Fruit fly (Drosophila melanogaster) whole organism, prepupa: ENCODE results near the gene CG13471.

ENCODE experiments used
- CG10631 ChIP-seq: fragments of 200-800 bp; sonication (Bioruptor generic); optimal IDR thresholded peaks from 2 replicates; lab custom pipeline; 2016; ENCODE audit warnings: missing biosample characterization, missing genetic modification characterization
- CG10669 ChIP-seq: fragments of 200-800 bp; sonication (Bioruptor generic); optimal IDR thresholded peaks from 3 replicates; lab custom pipeline; 2018; ENCODE audit warnings: missing biosample characterization, mild to moderate bottlenecking, missing genetic modification characterization, moderate library complexity
- CG11294 ChIP-seq: fragments of 200-800 bp; sonication (Bioruptor generic); IDR thresholded peaks from 2 replicates; pipeline ENCODE4 v1.3.6; 2022; ENCODE audit warnings: missing biosample characterization, missing genetic modification characterization
- CG11762 ChIP-seq: fragments of 200-800 bp; sonication (Bioruptor generic); optimal IDR thresholded peaks from 3 replicates; lab custom pipeline; 2016; ENCODE audit warnings: missing biosample characterization, missing genetic modification characterization; ENCODE audit not compliant: insufficient read depth
- CG15336 ChIP-seq: fragments of 200-800 bp; sonication (Bioruptor generic); IDR thresholded peaks from 2 replicates; pipeline ENCODE4 v1.3.6; 2022; ENCODE audit warnings: missing biosample characterization, missing genetic modification characterization
- CG1621 ChIP-seq: fragments of 200-800 bp; sonication (Bioruptor generic); optimal IDR thresholded peaks from 3 replicates; lab custom pipeline; 2018; ENCODE audit warnings: missing biosample characterization, mild to moderate bottlenecking, missing genetic modification characterization
- CG16779 ChIP-seq: fragments of 200-800 bp; sonication (Bioruptor generic); optimal IDR thresholded peaks from 3 replicates; lab custom pipeline; 2017; ENCODE audit warnings: missing biosample characterization, mild to moderate bottlenecking, missing genetic modification characterization
- CG3032 ChIP-seq: fragments of 200-800 bp; optimal IDR thresholded peaks from 2 replicates; lab custom pipeline; 2019; ENCODE audit warnings: missing biosample characterization, mild to moderate bottlenecking, missing genetic modification characterization, moderate library complexity
- CG31627 ChIP-seq: fragments of 200-800 bp; sonication (Bioruptor generic); optimal IDR thresholded peaks from 3 replicates; lab custom pipeline; 2016; ENCODE audit warnings: missing biosample characterization, missing genetic modification characterization
- CG32006 ChIP-seq: fragments of 200-800 bp; sonication (Bioruptor generic); optimal IDR thresholded peaks from 3 replicates; lab custom pipeline; 2017; ENCODE audit warnings: missing biosample characterization, mild to moderate bottlenecking, missing genetic modification characterization
- CG34406 ChIP-seq: fragments of 200-800 bp; sonication (Bioruptor generic); optimal IDR thresholded peaks from 3 replicates; lab custom pipeline; 2016; ENCODE audit warnings: missing biosample characterization, missing genetic modification characterization
- CG3919 ChIP-seq: fragments of 200-800 bp; sonication (Bioruptor generic); optimal IDR thresholded peaks from 3 replicates; lab custom pipeline; 2016; ENCODE audit warnings: missing biosample characterization, missing genetic modification characterization
- CG4318 ChIP-seq: fragments of 200-800 bp; sonication (Bioruptor generic); optimal IDR thresholded peaks from 3 replicates; lab custom pipeline; 2017; ENCODE audit warnings: missing biosample characterization, mild to moderate bottlenecking, missing genetic modification characterization
- CG6163 ChIP-seq: fragments of 200-800 bp; sonication (Bioruptor generic); IDR thresholded peaks from 3 replicates; pipeline ENCODE4 v1.3.6; 2022; ENCODE audit warnings: missing biosample characterization, missing genetic modification characterization
- CG6276 ChIP-seq: fragments of 200-800 bp; sonication (Bioruptor generic); optimal IDR thresholded peaks from 2 replicates; lab custom pipeline; 2017; ENCODE audit warnings: missing biosample characterization, mild to moderate bottlenecking, missing genetic modification characterization
- CG6808 ChIP-seq: fragments of 200-800 bp; sonication (Bioruptor generic); optimal IDR thresholded peaks from 3 replicates; lab custom pipeline; 2017; ENCODE audit warnings: missing biosample characterization, missing genetic modification characterization, mild to moderate bottlenecking, moderate library complexity, missing genetic modification reagents
- CG6854 ChIP-seq: fragments of 200-800 bp; sonication (Bioruptor generic); optimal IDR thresholded peaks from 2 replicates; lab custom pipeline; 2017; ENCODE audit warnings: missing biosample characterization, mild to moderate bottlenecking, missing genetic modification characterization
- CG7368 ChIP-seq: fragments of 200-800 bp; sonication (Bioruptor generic); optimal IDR thresholded peaks from 3 replicates; lab custom pipeline; 2016; ENCODE audit warnings: missing biosample characterization, missing genetic modification characterization
- CG8119 ChIP-seq: fragments of 200-800 bp; sonication (Bioruptor generic); IDR thresholded peaks from 3 replicates; pipeline ENCODE4 v1.3.6; 2022; ENCODE audit warnings: missing biosample characterization, missing genetic modification characterization
- CG8319 ChIP-seq: fragments of 200-800 bp; sonication (Bioruptor generic); optimal IDR thresholded peaks from 3 replicates; lab custom pipeline; 2016; ENCODE audit warnings: missing biosample characterization, missing genetic modification characterization
- CG8632 ChIP-seq: fragments of 200-800 bp; sonication (Bioruptor generic); optimal IDR thresholded peaks from 3 replicates; lab custom pipeline; 2016; ENCODE audit warnings: missing biosample characterization, missing genetic modification characterization
- Eip78C ChIP-seq: fragments of 200-800 bp; sonication (Bioruptor generic); peaks from one replicate; lab custom pipeline; 2016; ENCODE audit warnings: missing biosample characterization, missing genetic modification characterization
- Eip93F ChIP-seq: fragments of 200-800 bp; sonication (Bioruptor generic); optimal IDR thresholded peaks from 2 replicates; lab custom pipeline; 2016; ENCODE audit warnings: missing biosample characterization, mild to moderate bottlenecking, missing genetic modification characterization
- Ets21C ChIP-seq: fragments of 200-800 bp; sonication (Bioruptor generic); optimal IDR thresholded peaks from 3 replicates; lab custom pipeline; 2016; ENCODE audit warnings: missing biosample characterization, missing genetic modification characterization
- Ets96B ChIP-seq: fragments of 200-800 bp; optimal IDR thresholded peaks from 2 replicates; lab custom pipeline; 2019; ENCODE audit warnings: missing biosample characterization, mild to moderate bottlenecking, missing genetic modification characterization, moderate library complexity
- Gug ChIP-seq: fragments of 200-800 bp; sonication (Bioruptor generic); IDR thresholded peaks from 2 replicates; pipeline ENCODE4 v1.3.6; 2022; ENCODE audit warnings: missing biosample characterization, missing genetic modification characterization
- Hr38 ChIP-seq: sonication (Bioruptor generic); optimal IDR thresholded peaks from 2 replicates; lab custom pipeline; 2016; ENCODE audit warnings: missing biosample characterization, missing genetic modification characterization
- Hr39 ChIP-seq: fragments of 200-800 bp; sonication (Bioruptor generic); optimal IDR thresholded peaks from 2 replicates; lab custom pipeline; 2016; ENCODE audit warnings: missing biosample characterization, missing genetic modification characterization
- Hr4 ChIP-seq: fragments of 200-800 bp; sonication (Bioruptor generic); optimal IDR thresholded peaks from 3 replicates; lab custom pipeline; 2016; ENCODE audit warnings: missing biosample characterization, missing genetic modification characterization
- Lpt ChIP-seq: fragments of 200-800 bp; sonication (Bioruptor generic); optimal IDR thresholded peaks from 3 replicates; lab custom pipeline; 2016; ENCODE audit warnings: missing biosample characterization, missing genetic modification characterization
- Met ChIP-seq: fragments of 200-800 bp; sonication (Bioruptor generic); optimal IDR thresholded peaks from 3 replicates; lab custom pipeline; 2016; ENCODE audit warnings: missing biosample characterization, missing genetic modification characterization
- Sox102F ChIP-seq: fragments of 200-800 bp; sonication (Bioruptor generic); optimal IDR thresholded peaks from 2 replicates; lab custom pipeline; 2016; ENCODE audit warnings: missing biosample characterization, mild to moderate bottlenecking, missing genetic modification characterization
- Sox14 ChIP-seq: fragments of 200-800 bp; sonication (Bioruptor generic); optimal IDR thresholded peaks from 3 replicates; lab custom pipeline; 2016; ENCODE audit warnings: missing biosample characterization, missing genetic modification characterization
- achi ChIP-seq: fragments of 200-800 bp; sonication (Bioruptor generic); optimal IDR thresholded peaks from 3 replicates; lab custom pipeline; 2016; ENCODE audit warnings: missing biosample characterization, missing genetic modification characterization
- acj6 ChIP-seq: fragments of 200-800 bp; sonication (Bioruptor generic); optimal IDR thresholded peaks from 3 replicates; lab custom pipeline; 2016; ENCODE audit warnings: missing biosample characterization, missing genetic modification characterization
- cyc ChIP-seq: fragments of 200-800 bp; sonication (Bioruptor generic); optimal IDR thresholded peaks from 3 replicates; lab custom pipeline; 2016; ENCODE audit warnings: missing biosample characterization, missing genetic modification characterization
- dac ChIP-seq: fragments of 200-800 bp; sonication (Bioruptor generic); optimal IDR thresholded peaks from 2 replicates; lab custom pipeline; 2017; ENCODE audit warnings: missing biosample characterization, mild to moderate bottlenecking, missing genetic modification characterization
- dsx ChIP-seq: fragments of 200-800 bp; optimal IDR thresholded peaks from 3 replicates; lab custom pipeline; 2019; ENCODE audit warnings: missing biosample characterization, mild to moderate bottlenecking, missing genetic modification characterization, moderate library complexity; ENCODE audit not compliant: poor library complexity, severe bottlenecking
- eg ChIP-seq: fragments of 200-800 bp; sonication (Bioruptor generic); IDR thresholded peaks from 3 replicates; pipeline ENCODE4 v1.3.6; 2022; ENCODE audit warnings: missing biosample characterization, missing genetic modification characterization
- esn ChIP-seq: fragments of 200-800 bp; sonication (Bioruptor generic); optimal IDR thresholded peaks from 2 replicates; lab custom pipeline; 2016; ENCODE audit warnings: missing biosample characterization, mild to moderate bottlenecking, missing genetic modification characterization, moderate library complexity
- fd59A ChIP-seq: fragments of 200-800 bp; sonication (Bioruptor generic); optimal IDR thresholded peaks from 2 replicates; lab custom pipeline; 2017; ENCODE audit warnings: missing biosample characterization, mild to moderate bottlenecking, missing genetic modification characterization, missing genetic modification reagents
- fd85E ChIP-seq: fragments of 200-800 bp; sonication (Bioruptor generic); optimal IDR thresholded peaks from 3 replicates; lab custom pipeline; 2016; ENCODE audit warnings: missing biosample characterization, missing genetic modification characterization
- fkh ChIP-seq: fragments of 200-800 bp; sonication (Bioruptor generic); optimal IDR thresholded peaks from 3 replicates; lab custom pipeline; 2017; ENCODE audit warnings: missing biosample characterization, mild to moderate bottlenecking, missing genetic modification characterization, moderate library complexity
- lz ChIP-seq: fragments of 200-800 bp; sonication (Bioruptor generic); optimal IDR thresholded peaks from 3 replicates; lab custom pipeline; 2016; ENCODE audit warnings: missing biosample characterization, missing genetic modification characterization
- pdm3 ChIP-seq: fragments of 200-800 bp; sonication (Bioruptor generic); optimal IDR thresholded peaks from 3 replicates; lab custom pipeline; 2016; ENCODE audit warnings: missing biosample characterization, missing genetic modification characterization
- salr ChIP-seq, 2 experiments: fragments of 200-800 bp; sonication (Bioruptor generic); optimal IDR thresholded peaks; 3 replicates each; lab custom pipeline; 2016 to 2018; ENCODE audit warnings: missing biosample characterization in 2 of 2, missing genetic modification characterization in 2 of 2, mild to moderate bottlenecking in 1 of 2
- spab ChIP-seq: fragments of 200-800 bp; sonication (Bioruptor generic); optimal IDR thresholded peaks from 2 replicates; lab custom pipeline; 2017; ENCODE audit warnings: missing biosample characterization, mild to moderate bottlenecking, missing genetic modification characterization, missing genetic modification reagents
- ss ChIP-seq, 2 experiments: fragments of 200-800 bp; sonication (Bioruptor generic); optimal IDR thresholded peaks; 2 replicates in 1 of 2; 3 replicates in 1 of 2; lab custom pipeline; 2017 to 2018; ENCODE audit warnings: mild to moderate bottlenecking in 2 of 2, missing biosample characterization in 2 of 2, missing genetic modification characterization in 2 of 2, moderate library complexity in 1 of 2
- svp ChIP-seq: fragments of 200-800 bp; sonication (Bioruptor generic); peaks from one replicate; lab custom pipeline; 2016; ENCODE audit warnings: missing biosample characterization, missing genetic modification characterization
- topi ChIP-seq: fragments of 200-800 bp; sonication (Bioruptor generic); optimal IDR thresholded peaks from 3 replicates; lab custom pipeline; 2016; ENCODE audit warnings: missing biosample characterization, missing genetic modification characterization
- vri ChIP-seq: fragments of 200-800 bp; sonication (Bioruptor generic); optimal IDR thresholded peaks from 3 replicates; lab custom pipeline; 2016; ENCODE audit warnings: missing biosample characterization, mild to moderate bottlenecking, missing genetic modification characterization

CG13471 gene

dm6 chr3L:14712799-14713198, 20.5 kb downstream of the CG13471 start:
- TF ChIP-seq CG1621 (no peak), vri (GFP tag; lab: Kevin White, UChicago) (peak; percentile 56)
- TF ChIP-seq, all 60 proteins: peak for 1

- no peak for TF ChIP-seq CG8119 (GFP tag; lab: Robert Waterston, UW)
- no peak for TF ChIP-seq dac
- no peak for TF ChIP-seq fd85E (GFP tag; lab: Kevin White, UChicago)
- no peak for TF ChIP-seq lz
- no peak for TF ChIP-seq eg (GFP tag; lab: Robert Waterston, UW)
- TF ChIP-seq Gug = no peak
- no peak for TF ChIP-seq CG6276 (GFP tag; lab: Kevin White, UChicago)
- TF ChIP-seq CG3032 (tag; lab: Kevin White, UChicago) = no peak
- TF ChIP-seq pdm3 (GFP tag; lab: Kevin White, UChicago) = no peak
- TF ChIP-seq topi (GFP tag; lab: Kevin White, UChicago) = peak; percentile 32
- TF ChIP-seq CG4318 (GFP tag; lab: Kevin White, UChicago) = no peak
- no peak for TF ChIP-seq achi (GFP tag; lab: Kevin White, UChicago)
- no peak for TF ChIP-seq spab (GFP tag; lab: Kevin White, UChicago)
- peak; percentile 42 for TF ChIP-seq Met (GFP tag; lab: Kevin White, UChicago)
- no peak for TF ChIP-seq CG15336 (GFP tag; lab: Robert Waterston, UW)
- no peak for TF ChIP-seq Hr38 (GFP tag; lab: Kevin White, UChicago)
- TF ChIP-seq CG3919 (GFP tag; lab: Kevin White, UChicago) = no peak
- TF ChIP-seq CG10631 (GFP tag; lab: Kevin White, UChicago) = no peak
- no peak for TF ChIP-seq salr (GFP tag; optimal IDR thresholded peaks at IDR 0.05; lab: Kevin White, UChicago)
- TF ChIP-seq Ets96B (tag; lab: Kevin White, UChicago) = no peak
- TF ChIP-seq Eip78C (GFP tag; lab: Kevin White, UChicago) = peak; percentile 54
- no peak for TF ChIP-seq Sox14 (GFP tag; lab: Kevin White, UChicago)
- no peak for TF ChIP-seq Hr4 (GFP tag; lab: Kevin White, UChicago)
- no peak for TF ChIP-seq CG7368 (GFP tag; lab: Kevin White, UChicago)
- no peak for TF ChIP-seq Eip93F (GFP tag; lab: Kevin White, UChicago)
- no peak; the same call in 2 of the 3 replicates for TF ChIP-seq CG6163 (GFP tag; lab: Robert Waterston, UW)
- no peak for TF ChIP-seq Hr39 (GFP tag; lab: Kevin White, UChicago)
- TF ChIP-seq CG34406 (GFP tag; lab: Kevin White, UChicago) = peak; percentile 21
- TF ChIP-seq vri (GFP tag; lab: Kevin White, UChicago) = peak; percentile 48
- TF ChIP-seq svp (GFP tag; lab: Kevin White, UChicago) = peak; percentile 85
- no peak for TF ChIP-seq Lpt (GFP tag; lab: Kevin White, UChicago)
- TF ChIP-seq CG8319 (GFP tag; lab: Kevin White, UChicago) = no peak
- no peak for TF ChIP-seq CG32006 (GFP tag; lab: Kevin White, UChicago)
- peak; percentile 42 for TF ChIP-seq Sox102F (GFP tag; lab: Kevin White, UChicago)
- no peak for TF ChIP-seq fd59A
- no peak for TF ChIP-seq CG6854
- no peak for TF ChIP-seq CG11294 (GFP tag; lab: Robert Waterston, UW)
- no peak for TF ChIP-seq CG10669
- TF ChIP-seq acj6 (GFP tag; lab: Kevin White, UChicago) = no peak
- TF ChIP-seq ss (GFP tag; optimal IDR thresholded peaks at IDR 0.05; lab: Kevin White, UChicago) = no peak
- no peak for TF ChIP-seq Ets21C (GFP tag; lab: Kevin White, UChicago)
- no peak for TF ChIP-seq CG31627 (GFP tag; lab: Kevin White, UChicago)
- no peak for TF ChIP-seq CG1621
- no peak for TF ChIP-seq dsx (GFP tag; lab: Kevin White, UChicago)
- peak; percentile 72 for TF ChIP-seq fkh (GFP tag; lab: Kevin White, UChicago)
- TF ChIP-seq CG8632 = no peak
- TF ChIP-seq CG6808 (GFP tag; lab: Kevin White, UChicago) = no peak
- no peak for TF ChIP-seq CG16779 (tag; lab: Kevin White, UChicago)
- peak; percentile 46 for TF ChIP-seq esn
- no peak for TF ChIP-seq CG11762 (GFP tag; lab: Kevin White, UChicago)
- TF ChIP-seq cyc (GFP tag; lab: Kevin White, UChicago) = no peak
Observed at dm6 chr3L:14708053-14708452, 25.3 kb downstream of the CG13471 start.
